Fruit fly (Drosophila melanogaster) whole organism, embryonic: Measurements from ENCODE around the gene Atx-1.

ENCODE experiments used
- Atf3 ChIP-seq: fragments of 200-800 bp; sonication (Bioruptor generic); optimal IDR thresholded peaks from 3 replicates; lab custom pipeline; 2016; ENCODE audit warnings: missing biosample characterization, missing genetic modification characterization
- Awh ChIP-seq: fragments of 200-800 bp; sonication (Bioruptor generic); IDR thresholded peaks from 2 replicates; pipeline ENCODE4, ENCODE4 v1.3.6; 2022; ENCODE audit warnings: missing biosample characterization, missing genetic modification characterization
- Bdp1 ChIP-seq: fragments of 200-800 bp; sonication (Bioruptor generic); optimal IDR thresholded peaks from 3 replicates; lab custom pipeline; 2016; ENCODE audit warnings: missing biosample characterization, missing genetic modification characterization
- CG10979 ChIP-seq: fragments of 200-800 bp; sonication (Bioruptor generic); optimal IDR thresholded peaks from 2 replicates; lab custom pipeline; 2018; ENCODE audit warnings: missing biosample characterization, mild to moderate bottlenecking, missing genetic modification characterization, moderate library complexity
- CG11247 ChIP-seq: fragments of 200-800 bp; sonication (Bioruptor generic); IDR thresholded peaks from 2 replicates; pipeline ENCODE4 v1.3.6; 2022; ENCODE audit warnings: missing biosample characterization, missing genetic modification characterization
- CG12744 ChIP-seq: fragments of 200-800 bp; sonication (Bioruptor generic); optimal IDR thresholded peaks from 2 replicates; lab custom pipeline; 2016; ENCODE audit warnings: missing biosample characterization, missing genetic modification characterization
- CG12942 ChIP-seq: fragments of 200-800 bp; sonication (Bioruptor generic); optimal IDR thresholded peaks from 3 replicates; lab custom pipeline; 2016; ENCODE audit warnings: missing biosample characterization, missing genetic modification characterization
- CG13775 ChIP-seq: fragments of 200-800 bp; sonication (Bioruptor generic); optimal IDR thresholded peaks from 3 replicates; lab custom pipeline; 2017; ENCODE audit warnings: missing biosample characterization, mild to moderate bottlenecking, missing genetic modification characterization
- CG14441 ChIP-seq: fragments of 200-800 bp; sonication (Bioruptor generic); IDR thresholded peaks from 2 replicates; pipeline ENCODE4 v1.3.6; 2022; ENCODE audit warnings: missing biosample characterization, missing genetic modification characterization
- CG17359 ChIP-seq: fragments of 200-800 bp; sonication (Bioruptor generic); optimal IDR thresholded peaks from 3 replicates; lab custom pipeline; 2018; ENCODE audit warnings: missing biosample characterization, mild to moderate bottlenecking, missing genetic modification characterization, moderate library complexity
- CG17568 ChIP-seq: fragments of 200-800 bp; sonication (Bioruptor generic); optimal IDR thresholded peaks from 2 replicates; lab custom pipeline; 2018; ENCODE audit warnings: missing biosample characterization, mild to moderate bottlenecking, missing genetic modification characterization, moderate library complexity
- CG2129 ChIP-seq: fragments of 200-800 bp; sonication (Bioruptor generic); IDR thresholded peaks from 2 replicates; pipeline ENCODE4 v1.3.6; 2022; ENCODE audit warnings: missing biosample characterization, missing genetic modification characterization; ENCODE audit not compliant: partially characterized antibody
- CG30431 ChIP-seq: fragments of 200-800 bp; sonication (Bioruptor generic); optimal IDR thresholded peaks from 2 replicates; lab custom pipeline; 2017; ENCODE audit warnings: missing biosample characterization, missing genetic modification characterization
- CG31388 ChIP-seq: fragments of 200-800 bp; sonication (Bioruptor generic); optimal IDR thresholded peaks from 2 replicates; lab custom pipeline; 2016; ENCODE audit warnings: missing biosample characterization, missing genetic modification characterization
- CG3281 ChIP-seq: fragments of 200-800 bp; sonication (Bioruptor generic); optimal IDR thresholded peaks from 3 replicates; lab custom pipeline; 2017; ENCODE audit warnings: missing biosample characterization, mild to moderate bottlenecking, missing genetic modification characterization
- CG4424 ChIP-seq: fragments of 200-800 bp; sonication (Bioruptor generic); optimal IDR thresholded peaks from 3 replicates; lab custom pipeline; 2016; ENCODE audit warnings: missing biosample characterization, missing genetic modification characterization
- CG6254 ChIP-seq: fragments of 200-800 bp; sonication (Bioruptor generic); optimal IDR thresholded peaks from 3 replicates; lab custom pipeline; 2017; ENCODE audit warnings: mild to moderate bottlenecking, missing biosample characterization, missing genetic modification reagents, missing genetic modification characterization
- CG6813 ChIP-seq: fragments of 200-800 bp; sonication (Bioruptor generic); optimal IDR thresholded peaks from 2 replicates; lab custom pipeline; 2017; ENCODE audit warnings: missing biosample characterization, missing genetic modification characterization, mild to moderate bottlenecking, moderate library complexity, missing genetic modification reagents
- CG7928 ChIP-seq: fragments of 200-800 bp; sonication (Bioruptor generic); optimal IDR thresholded peaks from 2 replicates; lab custom pipeline; 2017; ENCODE audit warnings: missing biosample characterization, mild to moderate bottlenecking, missing genetic modification characterization
- CG8089 ChIP-seq: fragments of 200-800 bp; sonication (Bioruptor generic); optimal IDR thresholded peaks from 3 replicates; lab custom pipeline; 2016; ENCODE audit warnings: missing biosample characterization, missing genetic modification characterization
- CG8290 ChIP-seq, 3 experiments: fragments of 200-800 bp; sonication (Bioruptor generic); optimal IDR thresholded peaks; 2 replicates each; lab custom pipeline; 2016 to 2019; ENCODE audit warnings: missing biosample characterization in 3 of 3, missing genetic modification characterization in 3 of 3, mild to moderate bottlenecking in 2 of 3, moderate library complexity in 1 of 3
- CG9437 ChIP-seq: fragments of 200-800 bp; sonication (Bioruptor generic); optimal IDR thresholded peaks from 2 replicates; lab custom pipeline; 2018; ENCODE audit warnings: missing biosample characterization, mild to moderate bottlenecking, missing genetic modification characterization
- Doc2 ChIP-seq: fragments of 200-800 bp; sonication (Bioruptor generic); IDR thresholded peaks from 2 replicates; pipeline ENCODE4 v1.3.6; 2022; ENCODE audit warnings: missing biosample characterization, missing genetic modification characterization
- Dref ChIP-seq: fragments of 200-800 bp; sonication (Bioruptor generic); IDR thresholded peaks from 2 replicates; pipeline ENCODE4 v1.3.6; 2022; ENCODE audit warnings: missing biosample characterization, missing genetic modification characterization
- HLHmδ ChIP-seq: fragments of 200-800 bp; sonication (Bioruptor generic); optimal IDR thresholded peaks from 2 replicates; lab custom pipeline; 2018; ENCODE audit warnings: missing biosample characterization, mild to moderate bottlenecking, missing genetic modification characterization, moderate library complexity
- NC2β ChIP-seq: fragments of 200-800 bp; sonication (Bioruptor generic); optimal IDR thresholded peaks from 2 replicates; lab custom pipeline; 2016; ENCODE audit warnings: missing biosample characterization, missing genetic modification characterization
- Oli ChIP-seq: fragments of 200-800 bp; sonication (Bioruptor generic); optimal IDR thresholded peaks from 2 replicates; lab custom pipeline; 2018; ENCODE audit warnings: missing biosample characterization, mild to moderate bottlenecking, missing genetic modification characterization, moderate library complexity
- Ptx1 ChIP-seq: fragments of 200-800 bp; sonication (Bioruptor generic); IDR thresholded peaks from 2 replicates; pipeline ENCODE4 v1.3.6; 2022; ENCODE audit warnings: missing biosample characterization, missing genetic modification characterization
- Ravus ChIP-seq: fragments of 200-800 bp; sonication (Bioruptor generic); IDR thresholded peaks from 2 replicates; pipeline ENCODE4 v1.3.6; 2022; ENCODE audit warnings: missing biosample characterization, missing genetic modification characterization
- Sry-β ChIP-seq: fragments of 200-800 bp; sonication (Bioruptor generic); optimal IDR thresholded peaks from 2 replicates; lab custom pipeline; 2018; ENCODE audit warnings: missing biosample characterization, mild to moderate bottlenecking, missing genetic modification characterization, moderate library complexity
- TFAM ChIP-seq: fragments of 200-800 bp; sonication (Bioruptor generic); optimal IDR thresholded peaks from 2 replicates; lab custom pipeline; 2017; ENCODE audit warnings: missing biosample characterization, missing genetic modification characterization, inconsistent platforms
- Taf1 ChIP-seq: fragments of 200-800 bp; sonication (Bioruptor generic); IDR thresholded peaks from 2 replicates; pipeline ENCODE4 v1.3.6; 2022; ENCODE audit warnings: missing biosample characterization, missing genetic modification characterization
- Trl ChIP-seq, 3 experiments: fragments of >200 bp in 2 of 3; fragments of 200-800 bp in 1 of 3; sonication (Bioruptor generic) in 1 of 3; optimal IDR thresholded peaks; 2 replicates in 1 of 3; 3 replicates in 2 of 3; lab custom pipeline; 2016 to 2017; ENCODE audit warnings: missing biosample characterization in 1 of 3, missing genetic modification characterization in 1 of 3
- ash1 ChIP-seq: fragments of 200-800 bp; sonication (Bioruptor generic); optimal IDR thresholded peaks from 2 replicates; lab custom pipeline; 2018; ENCODE audit warnings: missing biosample characterization, mild to moderate bottlenecking, missing genetic modification characterization
- ato ChIP-seq: fragments of 200-800 bp; sonication (Bioruptor generic); IDR thresholded peaks from 2 replicates; pipeline ENCODE4 v1.3.6; 2022; ENCODE audit warnings: missing biosample characterization, missing genetic modification characterization; ENCODE audit not compliant: partially characterized antibody
- bab2 ChIP-seq: fragments of 200-800 bp; sonication (Bioruptor generic); optimal IDR thresholded peaks from 2 replicates; lab custom pipeline; 2016; ENCODE audit warnings: missing biosample characterization, missing genetic modification characterization
- br ChIP-seq: fragments of >200 bp; optimal IDR thresholded peaks from 2 replicates; lab custom pipeline; 2017
- btn ChIP-seq: fragments of 200-800 bp; sonication (Bioruptor generic); optimal IDR thresholded peaks from 2 replicates; lab custom pipeline; 2016; ENCODE audit warnings: missing biosample characterization, missing genetic modification characterization
- caup ChIP-seq: fragments of 200-800 bp; sonication (Bioruptor generic); optimal IDR thresholded peaks from 3 replicates; lab custom pipeline; 2017; ENCODE audit warnings: missing biosample characterization, mild to moderate bottlenecking, missing genetic modification characterization, moderate library complexity; ENCODE audit not compliant: severe bottlenecking
- dm ChIP-seq: fragments of 200-800 bp; sonication (Bioruptor generic); optimal IDR thresholded peaks from 3 replicates; lab custom pipeline; 2016; ENCODE audit warnings: missing biosample characterization, missing genetic modification characterization
- gsb ChIP-seq: fragments of 200-800 bp; sonication (Bioruptor generic); IDR thresholded peaks from 2 replicates; pipeline ENCODE4 v1.3.6; 2022; ENCODE audit warnings: missing biosample characterization, missing genetic modification characterization
- hbn ChIP-seq: fragments of 200-800 bp; sonication (Bioruptor generic); IDR thresholded peaks from 2 replicates; pipeline ENCODE4 v1.3.6; 2022; ENCODE audit warnings: missing biosample characterization, missing genetic modification characterization; ENCODE audit not compliant: partially characterized antibody
- lmd ChIP-seq: fragments of 200-800 bp; sonication (Bioruptor generic); IDR thresholded peaks from 2 replicates; pipeline ENCODE4 v1.3.6; 2022; ENCODE audit warnings: missing biosample characterization, missing genetic modification characterization
- pum ChIP-seq: fragments of 200-800 bp; sonication (Bioruptor generic); optimal IDR thresholded peaks from 2 replicates; lab custom pipeline; 2016; ENCODE audit warnings: missing biosample characterization, missing genetic modification characterization
- repo ChIP-seq: fragments of 200-800 bp; sonication (Bioruptor generic); optimal IDR thresholded peaks from 2 replicates; lab custom pipeline; 2016; ENCODE audit warnings: missing biosample characterization, missing genetic modification characterization
- sqz ChIP-seq: fragments of 200-800 bp; sonication (Bioruptor generic); optimal IDR thresholded peaks from 3 replicates; lab custom pipeline; 2018; ENCODE audit warnings: missing biosample characterization, mild to moderate bottlenecking, missing genetic modification characterization
- stwl ChIP-seq: fragments of 200-800 bp; sonication (Bioruptor generic); optimal IDR thresholded peaks from 3 replicates; lab custom pipeline; 2018; ENCODE audit warnings: missing biosample characterization, mild to moderate bottlenecking, missing genetic modification characterization, moderate library complexity
- sug ChIP-seq: fragments of 200-800 bp; optimal IDR thresholded peaks from 2 replicates; lab custom pipeline; 2019; ENCODE audit warnings: missing biosample characterization, mild to moderate bottlenecking, missing genetic modification characterization, moderate library complexity
- tio ChIP-seq: fragments of 200-800 bp; sonication (Bioruptor generic); optimal IDR thresholded peaks from 2 replicates; lab custom pipeline; 2017; ENCODE audit warnings: missing biosample characterization, missing genetic modification characterization, inconsistent platforms
- toy ChIP-seq: fragments of 200-800 bp; sonication (Bioruptor generic); IDR thresholded peaks from 2 replicates; pipeline ENCODE4 v1.3.6; 2022; ENCODE audit warnings: missing biosample characterization, missing genetic modification characterization

Atx-1 gene

DNA sequence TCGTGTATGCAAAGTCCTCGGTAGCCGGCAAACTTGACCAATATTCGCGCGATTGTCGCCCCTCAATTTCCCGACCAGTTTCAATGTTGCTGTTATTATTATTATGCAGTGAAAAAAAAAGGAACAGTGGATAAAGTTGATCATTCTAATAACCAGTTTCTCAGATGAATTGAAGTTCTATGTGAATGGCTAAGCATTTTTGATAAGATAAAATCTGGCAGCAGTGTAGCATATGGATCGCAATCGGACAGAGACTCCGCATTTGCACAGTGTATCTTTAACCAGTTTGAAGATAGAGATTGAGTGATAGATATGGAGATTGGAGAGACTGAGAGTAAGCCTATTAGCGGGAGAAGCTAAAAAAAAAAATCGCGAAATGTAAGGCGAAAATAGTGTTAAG is 29.6 kb upstream of the Atx-1 start (continued):
- TF ChIP-seq CG11247 (GFP tag; lab: Robert Waterston, UW), result peak; percentile 56
- no peak for TF ChIP-seq sug
- TF ChIP-seq stwl (tag; lab: Kevin White, UChicago), result no peak
- TF ChIP-seq Atf3 (GFP tag; lab: Kevin White, UChicago), result no peak
- no peak for TF ChIP-seq TFAM
- TF ChIP-seq CG17359 (tag; lab: Kevin White, UChicago), result peak; percentile 81
- peak; percentile 52 for TF ChIP-seq NC2β (GFP tag; lab: Kevin White, UChicago)
- TF ChIP-seq CG12942, result peak; percentile 69
- peak; percentile 39 for TF ChIP-seq CG6813 (GFP tag; lab: Kevin White, UChicago)
- TF ChIP-seq toy (GFP tag; lab: Robert Waterston, UW), result peak; percentile 65
- peak; percentile 82 for TF ChIP-seq Ptx1
- TF ChIP-seq gsb (GFP tag; lab: Robert Waterston, UW), result peak; percentile 66; the same call in 1 of the 2 replicates
- TF ChIP-seq Taf1 (GFP tag; lab: Robert Waterston, UW), result peak; percentile 63; the same call in 1 of the 2 replicates
- TF ChIP-seq CG9437 (GFP tag; lab: Kevin White, UChicago), result peak; percentile 30
- TF ChIP-seq CG2129 (GFP tag; lab: Robert Waterston, UW), result no peak
- TF ChIP-seq CG7928 (GFP tag; lab: Kevin White, UChicago), result no peak
- TF ChIP-seq Bdp1 (GFP tag; lab: Kevin White, UChicago), result no peak
- TF ChIP-seq CG30431 (GFP tag; lab: Kevin White, UChicago), result peak; percentile 46
- TF ChIP-seq btn (GFP tag; lab: Kevin White, UChicago), result peak; percentile 1
- peak; percentile 74 for TF ChIP-seq CG3281 (GFP tag; lab: Kevin White, UChicago)
- no peak for TF ChIP-seq Doc2 (GFP tag; lab: Robert Waterston, UW)
- no peak for TF ChIP-seq br (lab: Kevin White, UChicago)
- TF ChIP-seq pum (GFP tag; lab: Kevin White, UChicago), result peak; percentile 55
- no peak for TF ChIP-seq CG17568
- peak; percentile 84 for TF ChIP-seq CG14441 (GFP tag; lab: Robert Waterston, UW)
- TF ChIP-seq CG8290 (GFP tag; optimal IDR thresholded peaks at IDR 0.05; lab: Kevin White, UChicago), result no peak
- peak in 1 of 2 experiments; percentile 92 for TF ChIP-seq CG8290 (tag; optimal IDR thresholded peaks at IDR 0.05; lab: Kevin White, UChicago)
- no peak for TF ChIP-seq CG6254 (GFP tag; lab: Kevin White, UChicago)
- TF ChIP-seq CG31388 (GFP tag; lab: Kevin White, UChicago), result no peak
- TF ChIP-seq ash1, result no peak
- peak; percentile 44 for TF ChIP-seq CG4424 (GFP tag; lab: Kevin White, UChicago)
- peak; percentile 82 for TF ChIP-seq lmd (GFP tag; lab: Robert Waterston, UW)
- peak; percentile 79 for TF ChIP-seq bab2
- TF ChIP-seq Sry-β (GFP tag; lab: Kevin White, UChicago), result no peak
- no peak for TF ChIP-seq Trl (optimal IDR thresholded peaks at IDR 0.05; lab: Kevin White, UChicago)
- peak; percentile 51 for TF ChIP-seq Trl (GFP tag; optimal IDR thresholded peaks at IDR 0.05; lab: Kevin White, UChicago)
- TF ChIP-seq Awh, result peak; percentile 55; the same call in 1 of the 2 replicates
- TF ChIP-seq sqz (GFP tag; lab: Kevin White, UChicago), result peak; percentile 20
- no peak for TF ChIP-seq hbn (GFP tag; lab: Robert Waterston, UW)
- peak; percentile 14 for TF ChIP-seq Ravus (GFP tag; lab: Robert Waterston, UW)
- TF ChIP-seq repo (GFP tag; lab: Kevin White, UChicago), result peak; percentile 38
- no peak for TF ChIP-seq HLHmδ (GFP tag; lab: Kevin White, UChicago)
- TF ChIP-seq Oli (tag; lab: Kevin White, UChicago), result peak; percentile 65
- peak; percentile 49 for TF ChIP-seq CG8089
- peak; percentile 18 for TF ChIP-seq CG13775 (GFP tag; lab: Kevin White, UChicago)
- peak; percentile 70 for TF ChIP-seq caup
- TF ChIP-seq CG10979 (tag; lab: Kevin White, UChicago), result peak; percentile 21
- peak; percentile 24 for TF ChIP-seq dm (GFP tag; lab: Kevin White, UChicago)
- peak; percentile 68 for TF ChIP-seq CG12744 (GFP tag; lab: Kevin White, UChicago)
- TF ChIP-seq tio, result peak; percentile 26
- TF ChIP-seq Dref, result no peak
- no peak for TF ChIP-seq ato (GFP tag; lab: Robert Waterston, UW)
